Fruit fly (Drosophila melanogaster) whole organism, embryonic: ENCODE data around the gene Alg12.
A peak's percentile ranks its signal among the peaks of the same experiment; 100 is the strongest.

Experiments used
- Ada2b ChIP-seq: fragments of 200-800 bp; sonication (Bioruptor generic); IDR thresholded peaks from 2 replicates; pipeline ENCODE4 v1.3.6; 2022; ENCODE audit warnings: missing biosample characterization, missing genetic modification characterization
- Bdp1 ChIP-seq: fragments of 200-800 bp; sonication (Bioruptor generic); optimal IDR thresholded peaks from 3 replicates; lab custom pipeline; 2016; ENCODE audit warnings: missing biosample characterization, missing genetic modification characterization
- CG1024 ChIP-seq: fragments of 200-800 bp; sonication (Bioruptor generic); IDR thresholded peaks from 2 replicates; pipeline ENCODE4 v1.3.6; 2022; ENCODE audit warnings: missing biosample characterization, missing genetic modification characterization
- CG10462 ChIP-seq: fragments of 200-800 bp; sonication (Bioruptor generic); optimal IDR thresholded peaks from 2 replicates; lab custom pipeline; 2016; ENCODE audit warnings: missing biosample characterization, missing genetic modification characterization
- CG10565 ChIP-seq: fragments of 200-800 bp; sonication (Bioruptor generic); optimal IDR thresholded peaks from 3 replicates; lab custom pipeline; 2016; ENCODE audit warnings: missing biosample characterization, mild to moderate bottlenecking, missing genetic modification characterization
- CG10654 ChIP-seq: fragments of 200-800 bp; sonication (Bioruptor generic); optimal IDR thresholded peaks from 2 replicates; lab custom pipeline; 2016; ENCODE audit warnings: missing biosample characterization, missing genetic modification characterization
- CG10979 ChIP-seq: fragments of 200-800 bp; sonication (Bioruptor generic); optimal IDR thresholded peaks from 2 replicates; lab custom pipeline; 2018; ENCODE audit warnings: missing biosample characterization, mild to moderate bottlenecking, missing genetic modification characterization, moderate library complexity
- CG11398 ChIP-seq: fragments of 200-800 bp; sonication (Bioruptor generic); optimal IDR thresholded peaks from 2 replicates; lab custom pipeline; 2016; ENCODE audit warnings: missing biosample characterization, missing genetic modification characterization
- CG12236 ChIP-seq: fragments of 200-800 bp; sonication (Bioruptor generic); optimal IDR thresholded peaks from 2 replicates; lab custom pipeline; 2016; ENCODE audit warnings: missing biosample characterization, missing genetic modification characterization
- CG13424 ChIP-seq: fragments of 200-800 bp; sonication (Bioruptor generic); optimal IDR thresholded peaks from 2 replicates; lab custom pipeline; 2019; ENCODE audit warnings: missing biosample characterization, mild to moderate bottlenecking, missing genetic modification characterization, moderate library complexity
- CG15011 ChIP-seq: fragments of 200-800 bp; sonication (Bioruptor generic); optimal IDR thresholded peaks from 3 replicates; lab custom pipeline; 2018; ENCODE audit warnings: missing biosample characterization, mild to moderate bottlenecking, missing genetic modification characterization
- CG15479 ChIP-seq: fragments of 200-800 bp; sonication (Bioruptor generic); optimal IDR thresholded peaks from 3 replicates; lab custom pipeline; 2019; ENCODE audit warnings: missing biosample characterization, mild to moderate bottlenecking, missing genetic modification characterization, moderate library complexity
- CG15514 ChIP-seq: fragments of 200-800 bp; sonication (Bioruptor generic); optimal IDR thresholded peaks from 3 replicates; lab custom pipeline; 2017; ENCODE audit warnings: missing biosample characterization, missing genetic modification characterization, mild to moderate bottlenecking, moderate library complexity, missing genetic modification reagents
- CG17612 ChIP-seq: fragments of 200-800 bp; sonication (Bioruptor generic); IDR thresholded peaks from 2 replicates; pipeline ENCODE4 v1.3.6; 2022; ENCODE audit warnings: missing biosample characterization, missing genetic modification characterization
- CG18764 ChIP-seq: fragments of 200-800 bp; sonication (Bioruptor generic); optimal IDR thresholded peaks from 3 replicates; lab custom pipeline; 2016; ENCODE audit warnings: missing biosample characterization, missing genetic modification characterization
- CG3065 ChIP-seq: fragments of 200-800 bp; sonication (Bioruptor generic); optimal IDR thresholded peaks from 2 replicates; lab custom pipeline; 2016; ENCODE audit warnings: missing biosample characterization, missing genetic modification characterization
- CG33213 ChIP-seq: fragments of 200-800 bp; sonication (Bioruptor generic); optimal IDR thresholded peaks from 3 replicates; lab custom pipeline; 2016; ENCODE audit warnings: missing biosample characterization, missing genetic modification characterization
- CG34376 ChIP-seq: fragments of 200-800 bp; sonication (Bioruptor generic); optimal IDR thresholded peaks from 2 replicates; lab custom pipeline; 2018; ENCODE audit warnings: missing biosample characterization, mild to moderate bottlenecking, missing genetic modification characterization
- CG6813 ChIP-seq: fragments of 200-800 bp; sonication (Bioruptor generic); optimal IDR thresholded peaks from 2 replicates; lab custom pipeline; 2017; ENCODE audit warnings: missing biosample characterization, missing genetic modification characterization, mild to moderate bottlenecking, moderate library complexity, missing genetic modification reagents
- CG7357 ChIP-seq: fragments of 200-800 bp; sonication (Bioruptor generic); IDR thresholded peaks from 3 replicates; pipeline ENCODE4 v1.3.6; 2022; ENCODE audit warnings: missing biosample characterization, missing genetic modification characterization
- CG7928 ChIP-seq: fragments of 200-800 bp; sonication (Bioruptor generic); optimal IDR thresholded peaks from 2 replicates; lab custom pipeline; 2017; ENCODE audit warnings: missing biosample characterization, mild to moderate bottlenecking, missing genetic modification characterization
- Camta ChIP-seq: fragments of 200-800 bp; sonication (Bioruptor generic); optimal IDR thresholded peaks from 2 replicates; lab custom pipeline; 2016; ENCODE audit warnings: missing biosample characterization, missing genetic modification characterization
- Dbx ChIP-seq: fragments of 200-800 bp; sonication (Bioruptor generic); IDR thresholded peaks from 3 replicates; pipeline ENCODE4 v1.3.6; 2022; ENCODE audit warnings: missing biosample characterization, missing genetic modification characterization
- Dip2 ChIP-seq: fragments of 200-800 bp; sonication (Bioruptor generic); IDR thresholded peaks from 2 replicates; pipeline ENCODE4 v1.3.6; 2022; ENCODE audit warnings: missing biosample characterization, missing genetic modification characterization
- H15 ChIP-seq: fragments of 200-800 bp; sonication (Bioruptor generic); IDR thresholded peaks from 3 replicates; pipeline ENCODE4 v1.3.6; 2022; ENCODE audit warnings: missing biosample characterization, missing genetic modification characterization
- HmgZ ChIP-seq: fragments of 200-800 bp; sonication (Bioruptor generic); optimal IDR thresholded peaks from 2 replicates; lab custom pipeline; 2018; ENCODE audit warnings: missing biosample characterization, mild to moderate bottlenecking, missing genetic modification characterization
- Hr39 ChIP-seq: fragments of >200 bp; optimal IDR thresholded peaks from 2 replicates; lab custom pipeline; 2017
- Lhr ChIP-seq: fragments of 200-800 bp; sonication (Bioruptor generic); optimal IDR thresholded peaks from 3 replicates; lab custom pipeline; 2017; ENCODE audit warnings: mild to moderate bottlenecking, missing biosample characterization, missing genetic modification reagents, missing genetic modification characterization
- Lpt ChIP-seq: fragments of >200 bp; optimal IDR thresholded peaks from 2 replicates; lab custom pipeline; 2018; ENCODE audit warnings: missing biosample characterization, missing genetic modification characterization
- MBD-R2 ChIP-seq: fragments of 200-800 bp; sonication (Bioruptor generic); IDR thresholded peaks from 2 replicates; pipeline ENCODE4 v1.3.6; 2022; ENCODE audit warnings: missing biosample characterization, missing genetic modification characterization
- Neu2 ChIP-seq: fragments of 200-800 bp; sonication (Bioruptor generic); optimal IDR thresholded peaks from 3 replicates; lab custom pipeline; 2016; ENCODE audit warnings: missing biosample characterization, missing genetic modification characterization, borderline replicate concordance
- Nf-YB ChIP-seq: fragments of 200-800 bp; sonication (Bioruptor generic); optimal IDR thresholded peaks from 3 replicates; lab custom pipeline; 2019; ENCODE audit warnings: missing biosample characterization, mild to moderate bottlenecking, missing genetic modification characterization, moderate library complexity
- Side ChIP-seq: fragments of 200-800 bp; sonication (Bioruptor generic); optimal IDR thresholded peaks from 2 replicates; lab custom pipeline; 2016; ENCODE audit warnings: missing biosample characterization, missing genetic modification characterization
- Sin3A ChIP-seq: fragments of >200 bp; optimal IDR thresholded peaks from 2 replicates; lab custom pipeline; 2018
- Sox102F ChIP-seq: fragments of 200-800 bp; sonication (Bioruptor generic); optimal IDR thresholded peaks from 2 replicates; lab custom pipeline; 2018; ENCODE audit warnings: missing biosample characterization, mild to moderate bottlenecking, missing genetic modification characterization, moderate library complexity
- ash1 ChIP-seq: fragments of 200-800 bp; sonication (Bioruptor generic); optimal IDR thresholded peaks from 2 replicates; lab custom pipeline; 2018; ENCODE audit warnings: missing biosample characterization, mild to moderate bottlenecking, missing genetic modification characterization
- bcd ChIP-seq: fragments of 200-800 bp; sonication (Bioruptor generic); optimal IDR thresholded peaks from 2 replicates; lab custom pipeline; 2017; ENCODE audit warnings: missing biosample characterization, mild to moderate bottlenecking, missing genetic modification characterization
- bowl ChIP-seq: fragments of 200-800 bp; sonication (Bioruptor generic); IDR thresholded peaks from 2 replicates; pipeline ENCODE4 v1.3.6; 2022; ENCODE audit warnings: missing biosample characterization, missing genetic modification characterization
- cas ChIP-seq: fragments of 200-800 bp; sonication (Bioruptor generic); IDR thresholded peaks from 2 replicates; pipeline ENCODE4 v1.3.6; 2022; ENCODE audit warnings: missing biosample characterization, missing genetic modification characterization
- corto ChIP-seq: fragments of 200-800 bp; sonication (Bioruptor generic); optimal IDR thresholded peaks from 2 replicates; lab custom pipeline; 2016; ENCODE audit warnings: missing biosample characterization, mild to moderate bottlenecking, missing genetic modification characterization, moderate library complexity
- dmrt99B ChIP-seq: fragments of 200-800 bp; sonication (Bioruptor generic); optimal IDR thresholded peaks from 2 replicates; lab custom pipeline; 2018; ENCODE audit warnings: missing biosample characterization, mild to moderate bottlenecking, missing genetic modification characterization, moderate library complexity
- en ChIP-seq: fragments of 200-800 bp; sonication (Bioruptor generic); optimal IDR thresholded peaks from 2 replicates; lab custom pipeline; 2016; ENCODE audit warnings: missing biosample characterization, missing genetic modification characterization
- gt ChIP-seq: fragments of 200-800 bp; sonication (Bioruptor generic); IDR thresholded peaks from 2 replicates; pipeline ENCODE4 v1.3.6; 2022; ENCODE audit warnings: missing biosample characterization, missing genetic modification characterization
- inv ChIP-seq: fragments of 200-800 bp; sonication (Bioruptor generic); IDR thresholded peaks from 2 replicates; pipeline ENCODE4 v1.3.6; 2022; ENCODE audit warnings: missing biosample characterization, missing genetic modification characterization; ENCODE audit not compliant: partially characterized antibody
- jing ChIP-seq: fragments of 200-800 bp; sonication (Bioruptor generic); optimal IDR thresholded peaks from 2 replicates; lab custom pipeline; 2018; ENCODE audit warnings: missing biosample characterization, mild to moderate bottlenecking, missing genetic modification characterization
- ken ChIP-seq: fragments of 200-800 bp; sonication (Bioruptor generic); IDR thresholded peaks from 3 replicates; pipeline ENCODE4 v1.3.6; 2022; ENCODE audit warnings: missing biosample characterization, missing genetic modification characterization
- lab ChIP-seq: fragments of 200-800 bp; sonication (Bioruptor generic); optimal IDR thresholded peaks from 3 replicates; lab custom pipeline; 2017; ENCODE audit warnings: missing biosample characterization, missing genetic modification characterization, mild to moderate bottlenecking, moderate library complexity, missing genetic modification reagents
- pfk ChIP-seq: fragments of 200-800 bp; sonication (Bioruptor generic); optimal IDR thresholded peaks from 2 replicates; lab custom pipeline; 2018; ENCODE audit warnings: missing biosample characterization, mild to moderate bottlenecking, missing genetic modification characterization, moderate library complexity
- pzg ChIP-seq: fragments of 200-800 bp; sonication (Bioruptor generic); optimal IDR thresholded peaks from 3 replicates; lab custom pipeline; 2018; ENCODE audit warnings: missing biosample characterization, mild to moderate bottlenecking, missing genetic modification characterization, moderate library complexity
- run ChIP-seq: fragments of 200-800 bp; sonication (Bioruptor generic); optimal IDR thresholded peaks from 3 replicates; lab custom pipeline; 2018; ENCODE audit warnings: missing biosample characterization, mild to moderate bottlenecking, missing genetic modification characterization
- so ChIP-seq: fragments of 200-800 bp; sonication (Bioruptor generic); IDR thresholded peaks from 3 replicates; pipeline ENCODE4 v1.3.6; 2022; ENCODE audit warnings: missing biosample characterization, missing genetic modification characterization
- sr ChIP-seq: fragments of 200-800 bp; sonication (Bioruptor generic); IDR thresholded peaks from 3 replicates; pipeline ENCODE4 v1.3.6; 2022; ENCODE audit warnings: missing biosample characterization, missing genetic modification characterization
- toy ChIP-seq: fragments of 200-800 bp; sonication (Bioruptor generic); IDR thresholded peaks from 2 replicates; pipeline ENCODE4 v1.3.6; 2022; ENCODE audit warnings: missing biosample characterization, missing genetic modification characterization

Gene Alg12

DNA sequence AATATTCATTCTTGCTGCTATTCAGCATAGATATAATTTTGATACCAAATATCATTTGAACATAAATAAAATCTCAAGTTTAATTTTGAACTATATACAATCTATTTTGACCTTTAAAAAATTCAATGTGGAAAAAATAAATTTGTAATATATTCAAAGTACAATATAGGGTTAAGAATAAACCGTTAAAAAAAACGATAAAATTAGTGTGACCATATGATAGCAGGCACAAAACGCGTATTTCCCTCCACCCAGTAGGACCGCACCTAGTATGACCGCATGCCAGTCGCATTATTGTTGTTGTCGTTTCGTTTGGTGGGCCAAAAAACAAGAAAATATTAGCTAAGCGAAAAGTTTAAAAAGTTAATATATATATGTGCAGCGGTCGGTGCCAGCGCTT is 36.7 kb downstream of the Alg12 start, which contains the start of gene CG8516 (continued):
- TF ChIP-seq Sin3A (lab: Kevin White, UChicago) (peak; percentile 21), CG15514 (GFP tag; lab: Kevin White, UChicago) (peak; percentile 44), Neu2 (GFP tag; lab: Kevin White, UChicago) (no peak), CG18764 (no peak), ken (GFP tag; lab: Robert Waterston, UW) (no peak), CG17612 (GFP tag; lab: Robert Waterston, UW) (no peak), Hr39 (no peak), Bdp1 (GFP tag; lab: Kevin White, UChicago) (no peak), corto (GFP tag; lab: Kevin White, UChicago) (no peak), inv (GFP tag; lab: Robert Waterston, UW) (no peak), bowl (GFP tag; lab: Robert Waterston, UW) (0 out of 2 replicates have a peak, but pooled peaks have one; percentile 39), bcd (GFP tag; lab: Kevin White, UChicago) (no peak), CG7928 (GFP tag; lab: Kevin White, UChicago) (no peak), HmgZ (peak; percentile 67), CG33213 (GFP tag; lab: Kevin White, UChicago) (no peak), CG10654 (GFP tag; lab: Kevin White, UChicago) (no peak), CG10565 (GFP tag; lab: Kevin White, UChicago) (no peak), run (tag; lab: Kevin White, UChicago) (no peak), ash1 (GFP tag; lab: Kevin White, UChicago) (no peak), gt (GFP tag; lab: Robert Waterston, UW) (no peak), MBD-R2 (peak; percentile 81), lab (GFP tag; lab: Kevin White, UChicago) (no peak), CG11398 (no peak), Nf-YB (GFP tag; lab: Kevin White, UChicago) (no peak), sr (GFP tag; lab: Robert Waterston, UW) (no peak), Lhr (GFP tag; lab: Kevin White, UChicago) (peak; percentile 33), CG34376 (GFP tag; lab: Kevin White, UChicago) (peak; percentile 12), en (GFP tag; lab: Kevin White, UChicago) (no peak), CG15479 (no peak), Camta (no peak), Ada2b (GFP tag; lab: Robert Waterston, UW) (0 out of 2 replicates have a peak, but pooled peaks have one; percentile 7), Lpt (no peak), pzg (GFP tag; lab: Kevin White, UChicago) (peak; percentile 83), Dbx (no peak; the same call in 2 of the 3 replicates), H15 (GFP tag; lab: Robert Waterston, UW) (no peak), jing (GFP tag; lab: Kevin White, UChicago) (no peak), dmrt99B (no peak), CG7357 (GFP tag; lab: Robert Waterston, UW) (no peak), CG6813 (GFP tag; lab: Kevin White, UChicago) (no peak), so (GFP tag; lab: Robert Waterston, UW) (no peak), CG12236 (GFP tag; lab: Kevin White, UChicago) (no peak), Side (GFP tag; lab: Kevin White, UChicago) (no peak), toy (GFP tag; lab: Robert Waterston, UW) (no peak), pfk (GFP tag; lab: Kevin White, UChicago) (no peak), CG1024 (GFP tag; lab: Robert Waterston, UW) (no peak), Sox102F (GFP tag; lab: Kevin White, UChicago) (no peak), Dip2 (GFP tag; lab: Robert Waterston, UW) (no peak), CG13424 (tag; lab: Kevin White, UChicago) (no peak), CG10979 (no peak), CG15011 (GFP tag; lab: Kevin White, UChicago) (no peak), CG3065 (no peak), cas (GFP tag; lab: Robert Waterston, UW) (no peak), CG10462 (GFP tag; lab: Kevin White, UChicago) (peak; percentile 17)
